Fruit fly (Drosophila melanogaster) whole organism, prepupa: Measurements from ENCODE around the gene CG34461.
A peak's percentile ranks its signal among the peaks of the same experiment; 100 is the strongest.

Source experiments
- Blimp-1 ChIP-seq: fragments of 200-800 bp; sonication (Bioruptor generic); optimal IDR thresholded peaks from 3 replicates; lab custom pipeline; 2017; ENCODE audit warnings: missing biosample characterization, missing genetic modification characterization, mild to moderate bottlenecking, moderate library complexity, missing genetic modification reagents
- CG10631 ChIP-seq: fragments of 200-800 bp; sonication (Bioruptor generic); optimal IDR thresholded peaks from 2 replicates; lab custom pipeline; 2016; ENCODE audit warnings: missing biosample characterization, missing genetic modification characterization
- CG10669 ChIP-seq: fragments of 200-800 bp; sonication (Bioruptor generic); optimal IDR thresholded peaks from 3 replicates; lab custom pipeline; 2018; ENCODE audit warnings: missing biosample characterization, mild to moderate bottlenecking, missing genetic modification characterization, moderate library complexity
- CG11294 ChIP-seq: fragments of 200-800 bp; sonication (Bioruptor generic); IDR thresholded peaks from 2 replicates; pipeline ENCODE4 v1.3.6; 2022; ENCODE audit warnings: missing biosample characterization, missing genetic modification characterization
- CG11762 ChIP-seq: fragments of 200-800 bp; sonication (Bioruptor generic); optimal IDR thresholded peaks from 3 replicates; lab custom pipeline; 2016; ENCODE audit warnings: missing biosample characterization, missing genetic modification characterization; ENCODE audit not compliant: insufficient read depth
- CG11902 ChIP-seq: fragments of 200-800 bp; sonication (Bioruptor generic); optimal IDR thresholded peaks from 3 replicates; lab custom pipeline; 2016; ENCODE audit warnings: missing biosample characterization, missing genetic modification characterization
- CG15336 ChIP-seq: fragments of 200-800 bp; sonication (Bioruptor generic); IDR thresholded peaks from 2 replicates; pipeline ENCODE4 v1.3.6; 2022; ENCODE audit warnings: missing biosample characterization, missing genetic modification characterization
- CG1621 ChIP-seq: fragments of 200-800 bp; sonication (Bioruptor generic); optimal IDR thresholded peaks from 3 replicates; lab custom pipeline; 2018; ENCODE audit warnings: missing biosample characterization, mild to moderate bottlenecking, missing genetic modification characterization
- CG16779 ChIP-seq: fragments of 200-800 bp; sonication (Bioruptor generic); optimal IDR thresholded peaks from 3 replicates; lab custom pipeline; 2017; ENCODE audit warnings: missing biosample characterization, mild to moderate bottlenecking, missing genetic modification characterization
- CG3032 ChIP-seq: fragments of 200-800 bp; optimal IDR thresholded peaks from 2 replicates; lab custom pipeline; 2019; ENCODE audit warnings: missing biosample characterization, mild to moderate bottlenecking, missing genetic modification characterization, moderate library complexity
- CG31627 ChIP-seq: fragments of 200-800 bp; sonication (Bioruptor generic); optimal IDR thresholded peaks from 3 replicates; lab custom pipeline; 2016; ENCODE audit warnings: missing biosample characterization, missing genetic modification characterization
- CG32006 ChIP-seq: fragments of 200-800 bp; sonication (Bioruptor generic); optimal IDR thresholded peaks from 3 replicates; lab custom pipeline; 2017; ENCODE audit warnings: missing biosample characterization, mild to moderate bottlenecking, missing genetic modification characterization
- CG34406 ChIP-seq: fragments of 200-800 bp; sonication (Bioruptor generic); optimal IDR thresholded peaks from 3 replicates; lab custom pipeline; 2016; ENCODE audit warnings: missing biosample characterization, missing genetic modification characterization
- CG3919 ChIP-seq: fragments of 200-800 bp; sonication (Bioruptor generic); optimal IDR thresholded peaks from 3 replicates; lab custom pipeline; 2016; ENCODE audit warnings: missing biosample characterization, missing genetic modification characterization
- CG4318 ChIP-seq: fragments of 200-800 bp; sonication (Bioruptor generic); optimal IDR thresholded peaks from 3 replicates; lab custom pipeline; 2017; ENCODE audit warnings: missing biosample characterization, mild to moderate bottlenecking, missing genetic modification characterization
- CG6163 ChIP-seq: fragments of 200-800 bp; sonication (Bioruptor generic); IDR thresholded peaks from 3 replicates; pipeline ENCODE4 v1.3.6; 2022; ENCODE audit warnings: missing biosample characterization, missing genetic modification characterization
- CG6276 ChIP-seq: fragments of 200-800 bp; sonication (Bioruptor generic); optimal IDR thresholded peaks from 2 replicates; lab custom pipeline; 2017; ENCODE audit warnings: missing biosample characterization, mild to moderate bottlenecking, missing genetic modification characterization
- CG6854 ChIP-seq: fragments of 200-800 bp; sonication (Bioruptor generic); optimal IDR thresholded peaks from 2 replicates; lab custom pipeline; 2017; ENCODE audit warnings: missing biosample characterization, mild to moderate bottlenecking, missing genetic modification characterization
- CG8119 ChIP-seq: fragments of 200-800 bp; sonication (Bioruptor generic); IDR thresholded peaks from 3 replicates; pipeline ENCODE4 v1.3.6; 2022; ENCODE audit warnings: missing biosample characterization, missing genetic modification characterization
- CG8319 ChIP-seq: fragments of 200-800 bp; sonication (Bioruptor generic); optimal IDR thresholded peaks from 3 replicates; lab custom pipeline; 2016; ENCODE audit warnings: missing biosample characterization, missing genetic modification characterization
- CG8632 ChIP-seq: fragments of 200-800 bp; sonication (Bioruptor generic); optimal IDR thresholded peaks from 3 replicates; lab custom pipeline; 2016; ENCODE audit warnings: missing biosample characterization, missing genetic modification characterization
- Eip75B ChIP-seq: fragments of 200-800 bp; sonication (Bioruptor generic); optimal IDR thresholded peaks from 3 replicates; lab custom pipeline; 2016; ENCODE audit warnings: missing biosample characterization, missing genetic modification characterization
- Eip93F ChIP-seq: fragments of 200-800 bp; sonication (Bioruptor generic); optimal IDR thresholded peaks from 2 replicates; lab custom pipeline; 2016; ENCODE audit warnings: missing biosample characterization, mild to moderate bottlenecking, missing genetic modification characterization
- Ets21C ChIP-seq: fragments of 200-800 bp; sonication (Bioruptor generic); optimal IDR thresholded peaks from 3 replicates; lab custom pipeline; 2016; ENCODE audit warnings: missing biosample characterization, missing genetic modification characterization
- Ets96B ChIP-seq: fragments of 200-800 bp; optimal IDR thresholded peaks from 2 replicates; lab custom pipeline; 2019; ENCODE audit warnings: missing biosample characterization, mild to moderate bottlenecking, missing genetic modification characterization, moderate library complexity
- Gug ChIP-seq: fragments of 200-800 bp; sonication (Bioruptor generic); IDR thresholded peaks from 2 replicates; pipeline ENCODE4 v1.3.6; 2022; ENCODE audit warnings: missing biosample characterization, missing genetic modification characterization
- Hr38 ChIP-seq: sonication (Bioruptor generic); optimal IDR thresholded peaks from 2 replicates; lab custom pipeline; 2016; ENCODE audit warnings: missing biosample characterization, missing genetic modification characterization
- Hr39 ChIP-seq: fragments of 200-800 bp; sonication (Bioruptor generic); optimal IDR thresholded peaks from 2 replicates; lab custom pipeline; 2016; ENCODE audit warnings: missing biosample characterization, missing genetic modification characterization
- Hr4 ChIP-seq: fragments of 200-800 bp; sonication (Bioruptor generic); optimal IDR thresholded peaks from 3 replicates; lab custom pipeline; 2016; ENCODE audit warnings: missing biosample characterization, missing genetic modification characterization
- Lpt ChIP-seq: fragments of 200-800 bp; sonication (Bioruptor generic); optimal IDR thresholded peaks from 3 replicates; lab custom pipeline; 2016; ENCODE audit warnings: missing biosample characterization, missing genetic modification characterization
- Met ChIP-seq: fragments of 200-800 bp; sonication (Bioruptor generic); optimal IDR thresholded peaks from 3 replicates; lab custom pipeline; 2016; ENCODE audit warnings: missing biosample characterization, missing genetic modification characterization
- OdsH ChIP-seq: fragments of 200-800 bp; sonication (Bioruptor generic); optimal IDR thresholded peaks from 3 replicates; lab custom pipeline; 2016; ENCODE audit warnings: missing biosample characterization, missing genetic modification characterization
- Smox ChIP-seq: fragments of 200-800 bp; sonication (Bioruptor generic); optimal IDR thresholded peaks from 3 replicates; lab custom pipeline; 2016; ENCODE audit warnings: missing biosample characterization, missing genetic modification characterization
- Sox102F ChIP-seq: fragments of 200-800 bp; sonication (Bioruptor generic); optimal IDR thresholded peaks from 2 replicates; lab custom pipeline; 2016; ENCODE audit warnings: missing biosample characterization, mild to moderate bottlenecking, missing genetic modification characterization
- Sox14 ChIP-seq: fragments of 200-800 bp; sonication (Bioruptor generic); optimal IDR thresholded peaks from 3 replicates; lab custom pipeline; 2016; ENCODE audit warnings: missing biosample characterization, missing genetic modification characterization
- achi ChIP-seq: fragments of 200-800 bp; sonication (Bioruptor generic); optimal IDR thresholded peaks from 3 replicates; lab custom pipeline; 2016; ENCODE audit warnings: missing biosample characterization, missing genetic modification characterization
- acj6 ChIP-seq: fragments of 200-800 bp; sonication (Bioruptor generic); optimal IDR thresholded peaks from 3 replicates; lab custom pipeline; 2016; ENCODE audit warnings: missing biosample characterization, missing genetic modification characterization
- cyc ChIP-seq: fragments of 200-800 bp; sonication (Bioruptor generic); optimal IDR thresholded peaks from 3 replicates; lab custom pipeline; 2016; ENCODE audit warnings: missing biosample characterization, missing genetic modification characterization
- dsx ChIP-seq: fragments of 200-800 bp; optimal IDR thresholded peaks from 3 replicates; lab custom pipeline; 2019; ENCODE audit warnings: missing biosample characterization, mild to moderate bottlenecking, missing genetic modification characterization, moderate library complexity; ENCODE audit not compliant: poor library complexity, severe bottlenecking
- eg ChIP-seq: fragments of 200-800 bp; sonication (Bioruptor generic); IDR thresholded peaks from 3 replicates; pipeline ENCODE4 v1.3.6; 2022; ENCODE audit warnings: missing biosample characterization, missing genetic modification characterization
- fd85E ChIP-seq: fragments of 200-800 bp; sonication (Bioruptor generic); optimal IDR thresholded peaks from 3 replicates; lab custom pipeline; 2016; ENCODE audit warnings: missing biosample characterization, missing genetic modification characterization
- fkh ChIP-seq: fragments of 200-800 bp; sonication (Bioruptor generic); optimal IDR thresholded peaks from 3 replicates; lab custom pipeline; 2017; ENCODE audit warnings: missing biosample characterization, mild to moderate bottlenecking, missing genetic modification characterization, moderate library complexity
- lz ChIP-seq: fragments of 200-800 bp; sonication (Bioruptor generic); optimal IDR thresholded peaks from 3 replicates; lab custom pipeline; 2016; ENCODE audit warnings: missing biosample characterization, missing genetic modification characterization
- net ChIP-seq: fragments of 200-800 bp; sonication (Bioruptor generic); optimal IDR thresholded peaks from 3 replicates; lab custom pipeline; 2016; ENCODE audit warnings: missing biosample characterization, missing genetic modification characterization
- pdm3 ChIP-seq: fragments of 200-800 bp; sonication (Bioruptor generic); optimal IDR thresholded peaks from 3 replicates; lab custom pipeline; 2016; ENCODE audit warnings: missing biosample characterization, missing genetic modification characterization
- salr ChIP-seq, 2 experiments: fragments of 200-800 bp; sonication (Bioruptor generic); optimal IDR thresholded peaks; 3 replicates each; lab custom pipeline; 2016 to 2018; ENCODE audit warnings: missing biosample characterization in 2 of 2, missing genetic modification characterization in 2 of 2, mild to moderate bottlenecking in 1 of 2
- spab ChIP-seq: fragments of 200-800 bp; sonication (Bioruptor generic); optimal IDR thresholded peaks from 2 replicates; lab custom pipeline; 2017; ENCODE audit warnings: missing biosample characterization, mild to moderate bottlenecking, missing genetic modification characterization, missing genetic modification reagents
- ss ChIP-seq, 2 experiments: fragments of 200-800 bp; sonication (Bioruptor generic); optimal IDR thresholded peaks; 2 replicates in 1 of 2; 3 replicates in 1 of 2; lab custom pipeline; 2017 to 2018; ENCODE audit warnings: mild to moderate bottlenecking in 2 of 2, missing biosample characterization in 2 of 2, missing genetic modification characterization in 2 of 2, moderate library complexity in 1 of 2
- svp ChIP-seq: fragments of 200-800 bp; sonication (Bioruptor generic); peaks from one replicate; lab custom pipeline; 2016; ENCODE audit warnings: missing biosample characterization, missing genetic modification characterization
- vri ChIP-seq: fragments of 200-800 bp; sonication (Bioruptor generic); optimal IDR thresholded peaks from 3 replicates; lab custom pipeline; 2016; ENCODE audit warnings: missing biosample characterization, mild to moderate bottlenecking, missing genetic modification characterization

The CG34461 gene

DNA sequence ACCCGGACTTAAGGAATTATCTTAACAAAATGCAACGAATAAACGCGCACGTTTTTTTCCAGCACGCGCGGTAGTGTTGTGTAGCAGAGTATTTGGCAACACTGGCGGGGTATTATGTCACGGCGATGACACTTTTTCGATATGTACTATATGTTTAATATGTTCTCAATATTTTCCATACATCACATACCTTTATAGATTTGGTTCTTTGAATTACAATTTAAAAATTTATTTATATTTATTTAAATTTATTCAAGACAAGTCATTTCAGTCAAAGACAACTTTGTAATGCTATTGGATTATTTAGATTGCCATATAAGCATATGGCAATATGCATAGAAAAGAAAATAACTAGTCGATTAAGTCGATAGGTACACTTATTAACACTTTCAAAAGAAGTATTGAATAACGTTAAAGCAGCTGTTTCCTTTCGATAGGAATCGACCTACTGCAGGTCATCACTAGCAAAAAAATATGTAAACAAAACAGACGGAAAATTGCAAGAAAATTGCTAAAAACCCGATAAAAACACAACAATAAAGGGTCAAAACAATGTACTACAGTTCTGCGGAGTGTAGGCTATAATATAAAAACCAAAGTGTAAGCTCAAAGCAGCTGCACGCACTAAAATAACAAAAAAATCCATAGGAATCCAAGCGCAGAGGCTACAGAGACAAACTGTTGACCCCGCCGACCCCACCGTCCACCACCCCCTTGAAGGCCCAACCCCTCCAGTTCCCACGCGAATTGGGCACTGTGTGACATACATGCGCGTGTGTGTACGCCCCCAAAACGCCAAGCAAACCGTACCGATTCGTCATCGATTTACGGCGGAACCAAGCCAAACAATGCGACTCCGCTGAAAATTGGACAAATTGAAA is 20.7 kb downstream of the CG34461 start, which contains the start of the genes CG7182 and GAPcenA:
TSS of gene CG7182 (minus strand) at position 283 of the 881 bp plus-strand sequence.
TSS of gene GAPcenA (plus strand) at position 462 of the 881 bp plus-strand sequence.
- peak; percentile 87 for TF ChIP-seq CG10631
- no peak for TF ChIP-seq acj6 (GFP tag; lab: Kevin White, UChicago)
- TF ChIP-seq CG16779 (tag; lab: Kevin White, UChicago), result no peak
- peak; percentile 64 for TF ChIP-seq cyc (GFP tag; lab: Kevin White, UChicago)
- peak; percentile 69 for TF ChIP-seq CG10669 (GFP tag; lab: Kevin White, UChicago)
- TF ChIP-seq Blimp-1 (GFP tag; lab: Kevin White, UChicago), result peak; percentile 42
- TF ChIP-seq CG8119 (GFP tag; lab: Robert Waterston, UW), result peak; percentile 54; the same call in 2 of the 3 replicates
- peak; percentile 28 for TF ChIP-seq CG6854 (GFP tag; lab: Kevin White, UChicago)
- TF ChIP-seq eg (GFP tag; lab: Robert Waterston, UW), result peak; percentile 75
- peak; percentile 64 for TF ChIP-seq CG11762 (GFP tag; lab: Kevin White, UChicago)
- peak; percentile 27 for TF ChIP-seq Eip93F (GFP tag; lab: Kevin White, UChicago)
- TF ChIP-seq fkh (GFP tag; lab: Kevin White, UChicago), result peak; percentile 54
- TF ChIP-seq Ets96B (tag; lab: Kevin White, UChicago), result peak; percentile 78
- peak; percentile 53 for TF ChIP-seq CG11902 (GFP tag; lab: Kevin White, UChicago)
- TF ChIP-seq CG3032 (tag; lab: Kevin White, UChicago), result peak; percentile 85
- TF ChIP-seq CG15336, result peak; percentile 59; the same call in 1 of the 2 replicates
- no peak for TF ChIP-seq Smox (GFP tag; lab: Kevin White, UChicago)
- peak; percentile 53 for TF ChIP-seq Hr39 (GFP tag; lab: Kevin White, UChicago)
- peak; percentile 78 for TF ChIP-seq achi
- peak; percentile 71 for TF ChIP-seq net (GFP tag; lab: Kevin White, UChicago)
- TF ChIP-seq CG3919 (GFP tag; lab: Kevin White, UChicago), result peak; percentile 71
- peak; percentile 66 for TF ChIP-seq lz (GFP tag; lab: Kevin White, UChicago)
- TF ChIP-seq Met (GFP tag; lab: Kevin White, UChicago), result no peak
- TF ChIP-seq OdsH (GFP tag; lab: Kevin White, UChicago), result no peak
- peak; percentile 97 for TF ChIP-seq svp (GFP tag; lab: Kevin White, UChicago)
- peak in 1 of 2 experiments; percentile 79 for TF ChIP-seq ss (GFP tag; optimal IDR thresholded peaks at IDR 0.05; lab: Kevin White, UChicago)
- peak; percentile 41 for TF ChIP-seq spab (GFP tag; lab: Kevin White, UChicago)
- TF ChIP-seq Sox102F (GFP tag; lab: Kevin White, UChicago), result no peak
- TF ChIP-seq CG32006 (GFP tag; lab: Kevin White, UChicago), result no peak
- no peak for TF ChIP-seq Hr38 (GFP tag; lab: Kevin White, UChicago)
- no peak for TF ChIP-seq CG6276
- no peak for TF ChIP-seq Hr4 (GFP tag; lab: Kevin White, UChicago)
- TF ChIP-seq fd85E, result no peak
- TF ChIP-seq vri (GFP tag; lab: Kevin White, UChicago), result peak; percentile 90
- TF ChIP-seq salr (GFP tag; optimal IDR thresholded peaks at IDR 0.05; lab: Kevin White, UChicago), result no peak
- TF ChIP-seq pdm3 (GFP tag; lab: Kevin White, UChicago), result no peak
- peak; percentile 41 for TF ChIP-seq Sox14 (GFP tag; lab: Kevin White, UChicago)
- peak; percentile 81 for TF ChIP-seq CG34406 (GFP tag; lab: Kevin White, UChicago)
- peak; percentile 77 for TF ChIP-seq CG8632 (GFP tag; lab: Kevin White, UChicago)
- no peak for TF ChIP-seq Eip75B (GFP tag; lab: Kevin White, UChicago)
- 0 out of 2 replicates have a peak, but pooled peaks have one; percentile 9 for TF ChIP-seq Gug (GFP tag; lab: Robert Waterston, UW)
- peak; percentile 36 for TF ChIP-seq Lpt (GFP tag; lab: Kevin White, UChicago)
- TF ChIP-seq Ets21C (GFP tag; lab: Kevin White, UChicago), result no peak
- TF ChIP-seq CG31627 (GFP tag; lab: Kevin White, UChicago), result peak; percentile 63
- peak; percentile 46 for TF ChIP-seq CG8319 (GFP tag; lab: Kevin White, UChicago)
- TF ChIP-seq dsx (GFP tag; lab: Kevin White, UChicago), result no peak
- peak; percentile 75 for TF ChIP-seq CG6163 (GFP tag; lab: Robert Waterston, UW)
- TF ChIP-seq CG4318 (GFP tag; lab: Kevin White, UChicago), result no peak
- TF ChIP-seq CG11294, result peak; percentile 23; the same call in 1 of the 2 replicates
- peak; percentile 16 for TF ChIP-seq CG1621
